Fruit fly (Drosophila melanogaster) whole organism, pupa: Measurements from ENCODE around the gene CG5346.

Experiments used
- CG10348 ChIP-seq: fragments of 200-800 bp; sonication (Bioruptor generic); IDR thresholded peaks from 2 replicates; pipeline ENCODE4 v1.3.6; 2022; ENCODE audit warnings: missing biosample characterization, missing genetic modification characterization
- CG12605 ChIP-seq: fragments of 200-800 bp; sonication (Bioruptor generic); IDR thresholded peaks from 2 replicates; pipeline ENCODE4 v1.3.6; 2022; ENCODE audit warnings: missing biosample characterization, missing genetic modification characterization
- CG13204 ChIP-seq: fragments of 200-800 bp; sonication (Bioruptor generic); optimal IDR thresholded peaks from 2 replicates; lab custom pipeline; 2018; ENCODE audit warnings: missing biosample characterization, mild to moderate bottlenecking, missing genetic modification characterization, moderate library complexity
- CG14655 ChIP-seq: fragments of 200-800 bp; sonication (Bioruptor generic); optimal IDR thresholded peaks from 3 replicates; lab custom pipeline; 2017; ENCODE audit warnings: mild to moderate bottlenecking, missing biosample characterization, missing genetic modification reagents, missing genetic modification characterization
- CG15710 ChIP-seq: fragments of 200-800 bp; sonication (Bioruptor generic); optimal IDR thresholded peaks from 2 replicates; lab custom pipeline; 2018; ENCODE audit warnings: missing biosample characterization, mild to moderate bottlenecking, missing genetic modification characterization, moderate library complexity
- CG17806 ChIP-seq: fragments of 200-800 bp; sonication (Bioruptor generic); optimal IDR thresholded peaks from 2 replicates; lab custom pipeline; 2018; ENCODE audit warnings: missing biosample characterization, mild to moderate bottlenecking, missing genetic modification characterization, moderate library complexity
- CG32121 ChIP-seq: fragments of 200-800 bp; sonication (Bioruptor generic); IDR thresholded peaks from 2 replicates; pipeline ENCODE4 v1.3.6; 2022; ENCODE audit warnings: missing biosample characterization, missing genetic modification characterization
- CG34367 ChIP-seq: fragments of 200-800 bp; sonication (Bioruptor generic); optimal IDR thresholded peaks from 2 replicates; lab custom pipeline; 2018; ENCODE audit warnings: missing biosample characterization, mild to moderate bottlenecking, missing genetic modification characterization
- CG4496 ChIP-seq: fragments of 200-800 bp; sonication (Bioruptor generic); IDR thresholded peaks from 3 replicates; pipeline ENCODE4 v1.3.6; 2022; ENCODE audit warnings: missing biosample characterization, missing genetic modification characterization
- CG8159 ChIP-seq: fragments of 200-800 bp; sonication (Bioruptor generic); optimal IDR thresholded peaks from 3 replicates; lab custom pipeline; 2018; ENCODE audit warnings: missing biosample characterization, mild to moderate bottlenecking, missing genetic modification characterization, moderate library complexity
- CG8301 ChIP-seq: fragments of 200-800 bp; sonication (Bioruptor generic); optimal IDR thresholded peaks from 2 replicates; lab custom pipeline; 2018; ENCODE audit warnings: missing biosample characterization, mild to moderate bottlenecking, missing genetic modification characterization
- CG9948 ChIP-seq: fragments of 200-800 bp; sonication (Bioruptor generic); optimal IDR thresholded peaks from 2 replicates; lab custom pipeline; 2018; ENCODE audit warnings: missing biosample characterization, mild to moderate bottlenecking, missing genetic modification characterization, moderate library complexity
- D1 ChIP-seq: fragments of 200-800 bp; sonication (Bioruptor generic); optimal IDR thresholded peaks from 2 replicates; lab custom pipeline; 2018; ENCODE audit warnings: missing biosample characterization, mild to moderate bottlenecking, missing genetic modification characterization, moderate library complexity
- EcR ChIP-seq: fragments of 200-800 bp; sonication (Bioruptor generic); optimal IDR thresholded peaks from 3 replicates; lab custom pipeline; 2019; ENCODE audit warnings: missing biosample characterization, missing genetic modification characterization, mild to moderate bottlenecking, moderate library complexity, missing genetic modification reagents
- Ets98B ChIP-seq: fragments of 200-800 bp; sonication (Bioruptor generic); IDR thresholded peaks from 2 replicates; pipeline ENCODE4 v1.3.6; 2022; ENCODE audit warnings: missing biosample characterization, missing genetic modification characterization
- Pif1A ChIP-seq: fragments of 200-800 bp; sonication (Bioruptor generic); optimal IDR thresholded peaks from 3 replicates; lab custom pipeline; 2016; ENCODE audit warnings: missing biosample characterization, missing genetic modification characterization
- Pif1B ChIP-seq: fragments of 200-800 bp; sonication (Bioruptor generic); optimal IDR thresholded peaks from 3 replicates; lab custom pipeline; 2016; ENCODE audit warnings: missing biosample characterization, missing genetic modification characterization
- Snoo ChIP-seq: fragments of 200-800 bp; sonication (Bioruptor generic); optimal IDR thresholded peaks from 3 replicates; lab custom pipeline; 2017; ENCODE audit warnings: missing biosample characterization, mild to moderate bottlenecking, missing genetic modification characterization, inconsistent platforms
- fd96Ca ChIP-seq: fragments of 200-800 bp; sonication (Bioruptor generic); IDR thresholded peaks from 3 replicates; pipeline ENCODE4 v1.3.6; 2022; ENCODE audit warnings: missing biosample characterization, missing genetic modification characterization
- gl ChIP-seq: fragments of 200-800 bp; sonication (Bioruptor generic); optimal IDR thresholded peaks from 2 replicates; lab custom pipeline; 2018; ENCODE audit warnings: missing biosample characterization, mild to moderate bottlenecking, missing genetic modification characterization
- rn ChIP-seq: fragments of 200-800 bp; sonication (Bioruptor generic); IDR thresholded peaks from 2 replicates; pipeline ENCODE4 v1.3.6; 2022; ENCODE audit warnings: missing biosample characterization, missing genetic modification characterization

CG5346 gene

dm6 chr3R:22538877-22539276, 10.4 kb upstream of the CG5346 start:
- peak; percentile 1 for TF ChIP-seq CG17806 (tag; lab: Kevin White, UChicago)
- TF ChIP-seq Ets98B (GFP tag; lab: Robert Waterston, UW) = no peak
- TF ChIP-seq Pif1A (GFP tag; lab: Kevin White, UChicago) = peak; percentile 16
- TF ChIP-seq CG9948 (tag; lab: Kevin White, UChicago) = peak; percentile 17
- TF ChIP-seq CG32121 = no peak
- no peak for TF ChIP-seq CG12605
- no peak for TF ChIP-seq Snoo (tag; lab: Kevin White, UChicago)
- no peak for TF ChIP-seq Pif1B (GFP tag; lab: Kevin White, UChicago)
- TF ChIP-seq CG8159 (tag; lab: Kevin White, UChicago) = peak; percentile 50
- no peak for TF ChIP-seq CG10348 (GFP tag; lab: Robert Waterston, UW)
- TF ChIP-seq D1 (tag; lab: Kevin White, UChicago) = no peak
- no peak for TF ChIP-seq gl (tag; lab: Kevin White, UChicago)
- no peak for TF ChIP-seq CG14655 (GFP tag; lab: Kevin White, UChicago)
- TF ChIP-seq CG8301 (tag; lab: Kevin White, UChicago) = no peak
- TF ChIP-seq CG4496 (GFP tag; lab: Robert Waterston, UW) = no peak
- no peak for TF ChIP-seq CG34367 (tag; lab: Kevin White, UChicago)
- no peak for TF ChIP-seq rn
- peak; percentile 23 for TF ChIP-seq CG15710 (tag; lab: Kevin White, UChicago)

DNA sequence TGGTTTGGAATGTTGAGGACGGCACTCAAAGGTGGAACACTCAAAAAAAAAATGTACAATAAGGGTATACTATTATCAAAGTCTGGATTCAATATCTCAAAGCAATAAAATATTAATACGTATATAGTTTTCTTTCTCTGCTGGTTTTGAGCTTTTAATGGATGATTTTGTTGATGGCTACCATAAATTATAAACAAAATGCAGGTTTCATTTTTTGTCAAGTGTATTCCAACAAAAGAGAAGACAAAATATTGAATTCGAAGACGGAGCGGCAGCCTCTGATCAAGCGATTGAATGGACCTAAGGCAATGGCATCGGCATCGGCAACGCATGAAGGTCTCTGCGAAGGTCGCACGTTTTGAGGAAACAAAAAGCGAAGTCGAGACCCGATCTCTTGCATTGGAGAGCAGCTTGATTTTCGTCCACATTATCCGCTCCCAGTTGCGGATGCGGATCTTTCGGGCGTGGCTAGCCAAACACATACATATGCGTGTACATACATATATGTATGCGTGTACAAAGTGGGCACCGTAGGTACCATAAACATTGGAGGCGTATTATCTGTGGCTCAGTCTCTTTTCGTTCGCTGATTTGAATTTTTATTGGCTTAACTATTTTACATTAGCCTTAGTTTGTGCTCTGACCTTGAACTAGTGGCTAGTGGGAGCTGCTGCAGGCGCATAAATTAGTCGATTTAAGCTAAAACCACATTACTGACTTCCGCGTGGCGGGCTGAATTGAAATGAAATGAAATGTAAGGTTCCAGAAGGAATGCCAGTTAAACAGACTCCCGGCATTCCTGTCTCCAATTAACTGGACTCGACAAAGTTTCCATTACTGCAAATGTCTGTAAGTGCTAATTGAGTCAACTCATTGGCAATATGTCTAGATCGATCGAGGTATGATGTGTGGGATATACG, 8.3 kb upstream of the CG5346 start:
- no peak for TF ChIP-seq rn
- peak; percentile 38 for TF ChIP-seq CG14655 (GFP tag; lab: Kevin White, UChicago)
- peak; percentile 80 for TF ChIP-seq CG34367 (tag; lab: Kevin White, UChicago)
- TF ChIP-seq CG9948 (tag; lab: Kevin White, UChicago) = peak; percentile 82
- TF ChIP-seq fd96Ca (GFP tag; lab: Robert Waterston, UW) = no peak
- TF ChIP-seq CG17806 (tag; lab: Kevin White, UChicago) = peak; percentile 89
- no peak for TF ChIP-seq CG4496 (GFP tag; lab: Robert Waterston, UW)
- peak; percentile 64 for TF ChIP-seq gl (tag; lab: Kevin White, UChicago)
- TF ChIP-seq D1 (tag; lab: Kevin White, UChicago) = peak; percentile 39
- TF ChIP-seq CG8159 (tag; lab: Kevin White, UChicago) = peak; percentile 89
- TF ChIP-seq Pif1A (GFP tag; lab: Kevin White, UChicago) = peak; percentile 59
- no peak for TF ChIP-seq Ets98B (GFP tag; lab: Robert Waterston, UW)
- TF ChIP-seq CG10348 (GFP tag; lab: Robert Waterston, UW) = no peak
- no peak for TF ChIP-seq CG12605
- TF ChIP-seq CG13204 (GFP tag; lab: Kevin White, UChicago) = peak; percentile 52
- TF ChIP-seq Pif1B (GFP tag; lab: Kevin White, UChicago) = peak; percentile 47
- TF ChIP-seq Snoo (tag; lab: Kevin White, UChicago) = peak; percentile 54
- peak; percentile 81 for TF ChIP-seq EcR
- no peak for TF ChIP-seq CG8301 (tag; lab: Kevin White, UChicago)
- peak; percentile 83 for TF ChIP-seq CG15710 (tag; lab: Kevin White, UChicago)

dm6 chr3R:22535945-22536344, 7.5 kb upstream of the CG5346 start:
- TF ChIP-seq CG32121 = no peak
- TF ChIP-seq EcR = no peak
- no peak for TF ChIP-seq Snoo (tag; lab: Kevin White, UChicago)
- no peak for TF ChIP-seq CG8301 (tag; lab: Kevin White, UChicago)
- TF ChIP-seq CG12605 = no peak
- no peak for TF ChIP-seq fd96Ca (GFP tag; lab: Robert Waterston, UW)
- no peak for TF ChIP-seq CG15710 (tag; lab: Kevin White, UChicago)

- TF ChIP-seq CG12605 (no peak), CG13204 (GFP tag; lab: Kevin White, UChicago) (no peak), EcR (peak; percentile 82), CG32121 (no peak), D1 (tag; lab: Kevin White, UChicago) (no peak)
These were observed 5.8 kb upstream of the CG5346 start for dm6 chr3R:22533973-22534931.

- TF ChIP-seq CG8301 (tag; lab: Kevin White, UChicago) (no peak), CG34367 (tag; lab: Kevin White, UChicago) (no peak), D1 (tag; lab: Kevin White, UChicago) (no peak), CG8159 (tag; lab: Kevin White, UChicago) (no peak), gl (tag; lab: Kevin White, UChicago) (no peak), rn (no peak), fd96Ca (GFP tag; lab: Robert Waterston, UW) (no peak), Snoo (tag; lab: Kevin White, UChicago) (no peak), CG9948 (tag; lab: Kevin White, UChicago) (no peak), EcR (no peak)
These were observed 3.3 kb upstream of the CG5346 start, which contains the start of gene CG33093 for dm6 chr3R:22531801-22532200. TSS of gene CG33093 (minus strand) at chr3R:22531922.
